Worm (Caenorhabditis elegans): ENCODE measurements around the gene C38C3.6.

The C38C3.6 gene

ce11 chrV:1505995-1506394, 14.6 kb upstream of the C38C3.6 start, which contains the start of gene sru-28:
Gene sru-28, plus strand, starts transcription at chrV:1506295.
- no peak for TF ChIP-seq lsy-27 (tag; optimal IDR thresholded peaks at IDR 0.05; ENCODE audit: borderline replicate concordance, insufficient read depth)
- no peak for TF ChIP-seq nfya-2 (GFP tag; IDR thresholded peaks at IDR 0.05)
- TF ChIP-seq F57C9.4 (tag; optimal IDR thresholded peaks at IDR 0.05): no peak
- TF ChIP-seq nhr-90 (tag; optimal IDR thresholded peaks at IDR 0.05): no peak
- no peak for TF ChIP-seq egl-44 (GFP tag; IDR thresholded peaks at IDR 0.05)
- TF ChIP-seq rec-8 (tag; optimal IDR thresholded peaks at IDR 0.05): no peak
- no peak for TF ChIP-seq dox-1 (GFP tag; IDR thresholded peaks at IDR 0.05)

DNA sequence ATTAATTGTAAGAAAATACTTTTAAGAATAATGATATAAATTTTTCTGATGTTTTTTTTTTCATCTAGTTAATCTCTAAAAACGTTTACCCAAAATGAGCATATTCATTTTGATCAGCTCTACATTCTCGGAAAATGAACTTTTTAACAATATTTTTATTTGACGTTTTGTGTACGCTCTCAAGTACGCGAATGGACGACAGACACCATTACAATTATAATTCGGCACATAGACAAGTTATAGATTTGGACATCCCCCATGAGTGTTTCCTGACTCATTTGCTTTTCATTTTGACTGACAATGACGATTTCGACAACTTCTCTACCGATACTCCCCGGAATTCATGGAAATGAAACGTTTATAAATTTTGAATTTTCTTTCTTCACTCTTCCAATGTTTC, 7.7 kb upstream of the C38C3.6 start, which contains the start of gene sru-27:
Gene sru-27, plus strand, starts transcription at position 301 of the 400 bp plus-strand sequence.
- no peak for TF ChIP-seq ekl-4 (GFP tag; IDR thresholded peaks at IDR 0.05)
- no peak for TF ChIP-seq lag-1 (GFP tag; IDR thresholded peaks at IDR 0.05)
- no peak for TF ChIP-seq B0336.3 (GFP tag; IDR thresholded peaks at IDR 0.05)
- TF ChIP-seq nfya-2 (GFP tag; IDR thresholded peaks at IDR 0.05): no peak
- TF ChIP-seq snpc-4 (GFP tag; optimal IDR thresholded peaks at IDR 0.05): no peak
- TF ChIP-seq snpc-4 (tag; optimal IDR thresholded peaks at IDR 0.05): no peak
- TF ChIP-seq Y53F4B.3 (GFP tag; IDR thresholded peaks at IDR 0.05): no peak

DNA sequence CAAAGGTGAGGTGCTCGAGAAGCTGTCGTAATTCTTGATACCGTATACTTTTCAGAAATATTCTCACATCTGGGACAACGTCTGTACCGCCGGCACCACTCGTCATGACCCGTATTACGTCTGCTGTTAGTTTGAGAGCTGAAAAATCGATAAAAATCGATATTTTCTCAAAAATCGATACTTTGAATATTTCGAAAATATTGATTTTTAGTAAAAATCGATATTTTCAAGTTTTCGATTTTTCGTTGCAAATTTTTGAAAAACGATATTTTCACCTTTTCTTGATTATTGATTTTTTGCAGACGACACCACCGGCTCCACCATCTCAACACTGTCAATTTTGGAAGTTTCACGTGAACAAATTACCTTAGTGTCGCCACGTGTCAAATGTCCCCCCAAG, 4.3 kb upstream of the C38C3.6 start:
- TF ChIP-seq rpc-1 (optimal IDR thresholded peaks at IDR 0.05) (no peak), rpc-1 (tag; optimal IDR thresholded peaks at IDR 0.05) (no peak), Y53G8AR.9 (GFP tag; conservative IDR thresholded peaks at IDR 0.05) (no peak), ekl-4 (GFP tag; IDR thresholded peaks at IDR 0.05) (no peak), die-1 (tag; optimal IDR thresholded peaks at IDR 0.05) (no peak), attf-6 (GFP tag; IDR thresholded peaks at IDR 0.05) (no peak), madf-3 (GFP tag; IDR thresholded peaks at IDR 0.05) (no peak), C17E4.6 (GFP tag; IDR thresholded peaks at IDR 0.05) (no peak), T07F8.4 (tag; optimal IDR thresholded peaks at IDR 0.05) (no peak), athp-1 (tag; optimal IDR thresholded peaks at IDR 0.05) (no peak), him-1 (tag; optimal IDR thresholded peaks at IDR 0.05) (no peak), ztf-6 (GFP tag; IDR thresholded peaks at IDR 0.05) (no peak)

ce11 chrV:1495334-1495733, 3.9 kb upstream of the C38C3.6 start, which contains the start of gene C38C3.3:
Gene C38C3.3, plus strand, starts transcription at chrV:1495634.
- TF ChIP-seq Y53F4B.3 (GFP tag; IDR thresholded peaks at IDR 0.05) (no peak), ztf-3 (GFP tag; optimal IDR thresholded peaks at IDR 0.05) (no peak), nhr-179 (tag; optimal IDR thresholded peaks at IDR 0.05) (no peak), aptf-3 (GFP tag; IDR thresholded peaks at IDR 0.05) (no peak), attf-3 (GFP tag; conservative IDR thresholded peaks at IDR 0.05) (no peak), ztf-28 (GFP tag; IDR thresholded peaks at IDR 0.05) (no peak), lin-54 (GFP tag; optimal IDR thresholded peaks at IDR 0.05) (no peak), nfya-1 (tag; optimal IDR thresholded peaks at IDR 0.05; ENCODE audit: borderline replicate concordance, insufficient read depth) (no peak)

DNA sequence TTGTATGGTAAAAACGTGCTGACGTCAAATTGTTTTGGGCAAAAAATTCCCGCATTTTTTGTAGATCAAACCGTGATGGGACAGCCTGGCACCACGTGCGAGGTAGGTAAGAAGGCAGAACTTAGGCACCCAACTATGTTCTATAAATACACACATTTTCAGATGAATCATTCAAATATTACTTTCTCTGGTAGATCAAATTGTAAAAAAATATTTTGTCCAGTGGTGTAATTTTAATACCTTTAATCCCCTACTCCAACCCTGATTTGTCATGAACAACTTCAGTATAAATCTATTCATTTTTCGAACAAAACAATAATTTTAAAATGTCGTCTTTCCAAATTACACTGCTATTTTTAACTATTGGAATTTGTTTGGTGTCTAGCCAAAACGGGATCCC, 3.1 kb upstream of the C38C3.6 start, which contains the start of gene spig-7:
Gene spig-7, plus strand, starts transcription at position 301 of the 400 bp plus-strand sequence.
- TF ChIP-seq rec-8 (tag; optimal IDR thresholded peaks at IDR 0.05) (no peak), F10E7.11 (tag; optimal IDR thresholded peaks at IDR 0.05) (no peak), mxl-1 (tag; optimal IDR thresholded peaks at IDR 0.05) (no peak), madf-10 (tag; optimal IDR thresholded peaks at IDR 0.05) (no peak), K11D2.4 (GFP tag; IDR thresholded peaks at IDR 0.05) (no peak), mcd-1 (GFP tag; IDR thresholded peaks at IDR 0.05) (no peak), B0019.2 (GFP tag; conservative IDR thresholded peaks at IDR 0.05) (no peak), tbp1 (GFP tag; optimal IDR thresholded peaks at IDR 0.05) (no peak)

Measured in whole organism, young adult.